Worm (Caenorhabditis elegans) whole organism, L4/young adult: Measurements from ENCODE around the gene suca-1.

ENCODE experiments used
- W03F9.2 ChIP-seq: fragments of 150-350 bp; optimal IDR thresholded peaks from 2 replicates; lab custom pipeline; 2014; ENCODE audit warnings: missing biosample characterization, missing genetic modification characterization
- dao-5 ChIP-seq: sonication (generic microtip); optimal IDR thresholded peaks from 2 replicates; lab custom pipeline; 2016; ENCODE audit warnings: missing genotype, missing genetic modification characterization, moderate library complexity, missing compliant biosample characterization
- him-1 ChIP-seq: sonication (generic microtip); optimal IDR thresholded peaks from 2 replicates; lab custom pipeline; 2016; ENCODE audit warnings: missing genotype, missing genetic modification reagents, missing genetic modification characterization, missing compliant biosample characterization

DNA sequence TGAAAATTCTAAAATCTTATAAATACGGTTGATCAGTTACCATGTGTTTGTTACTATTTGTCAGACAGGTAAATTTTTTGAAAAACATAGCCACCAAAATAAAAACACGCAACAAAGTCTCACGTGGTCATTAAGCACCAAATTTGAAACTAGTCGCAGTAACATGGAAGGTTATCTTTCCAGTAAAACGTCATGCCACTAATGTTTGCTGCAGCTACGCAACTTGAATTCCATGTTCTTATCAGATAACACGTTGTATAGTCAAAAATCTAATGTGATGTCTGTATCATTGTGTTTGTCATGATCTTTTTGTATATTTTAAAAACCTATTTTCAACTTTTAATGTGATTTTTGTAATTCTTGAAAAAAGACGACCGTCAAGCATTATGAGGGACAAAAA lies 1.9 kb upstream of the suca-1 start:
- TF ChIP-seq him-1: no peak
- no peak for TF ChIP-seq W03F9.2 (tag; lab: Kevin White, UChicago)
- TF ChIP-seq dao-5 (tag; lab: Kevin White, UChicago): no peak
